Worm (Caenorhabditis elegans): ENCODE results near the gene C16D9.1.
A peak's percentile ranks its signal among the peaks of the same experiment; 100 is the strongest.

C16D9.1 gene

ce11 chrV:8259016-8259415 lies at the start of gene C16D9.1:
Gene C16D9.1 (plus strand): TSS chrV:8259316.
- TF ChIP-seq ceh-91 (GFP tag; IDR thresholded peaks at IDR 0.05) (no peak), nfya-1 (tag; optimal IDR thresholded peaks at IDR 0.05; ENCODE audit: borderline replicate concordance, insufficient read depth) (no peak), ztf-28 (GFP tag; IDR thresholded peaks at IDR 0.05) (no peak)

- TF ChIP-seq F55B11.4 (tag; optimal IDR thresholded peaks at IDR 0.05; ENCODE audit: borderline replicate concordance, insufficient read depth) (no peak), Y53F4B.3 (GFP tag; IDR thresholded peaks at IDR 0.05) (no peak), lsl-1 (GFP tag; optimal IDR thresholded peaks at IDR 0.05) (no peak)
Measured at ce11 chrV:8210527-8210926, 48.6 kb upstream of the C16D9.1 start.

- TF ChIP-seq ztf-25 (GFP tag; IDR thresholded peaks at IDR 0.05) (no peak), nfyb-1 (GFP tag; IDR thresholded peaks at IDR 0.05) (no peak), F10E7.11 (tag; optimal IDR thresholded peaks at IDR 0.05) (no peak), egrh-3 (GFP tag; IDR thresholded peaks at IDR 0.05) (no peak), T07F8.4 (tag; optimal IDR thresholded peaks at IDR 0.05) (no peak), lin-26 (GFP tag; IDR thresholded peaks at IDR 0.05) (no peak), ccch-3 (GFP tag; optimal IDR thresholded peaks at IDR 0.05) (no peak), F57A8.1 (GFP tag; optimal IDR thresholded peaks at IDR 0.05) (no peak), lin-35 (GFP tag; optimal IDR thresholded peaks at IDR 0.05) (no peak), sea-2 (GFP tag; IDR thresholded peaks at IDR 0.05) (no peak), gei-17 (GFP tag; optimal IDR thresholded peaks at IDR 0.05) (no peak), snpc-3.4 (tag; optimal IDR thresholded peaks at IDR 0.05) (no peak), unc-62 (GFP tag; optimal IDR thresholded peaks at IDR 0.05) (no peak), unc-130 (GFP tag; optimal IDR thresholded peaks at IDR 0.05) (no peak), die-1 (tag; optimal IDR thresholded peaks at IDR 0.05) (no peak), ekl-4 (GFP tag; IDR thresholded peaks at IDR 0.05) (no peak), aptf-2 (GFP tag; conservative IDR thresholded peaks at IDR 0.05) (no peak)
Measured at ce11 chrV:8211993-8212392, 47.1 kb upstream of the C16D9.1 start.

- TF ChIP-seq B0019.2 (GFP tag; conservative IDR thresholded peaks at IDR 0.05) (no peak), nhr-80 (tag; optimal IDR thresholded peaks at IDR 0.05) (peak; percentile 67), attf-3 (GFP tag; conservative IDR thresholded peaks at IDR 0.05) (no peak)
Measured at ce11 chrV:8212816-8213215, 46.3 kb upstream of the C16D9.1 start.

- TF ChIP-seq chd-7 (tag; optimal IDR thresholded peaks at IDR 0.05): no peak
Measured at ce11 chrV:8213868-8214267, 45.2 kb upstream of the C16D9.1 start, which contains the start of gene K07C11.7. Gene K07C11.7 (minus strand): TSS chrV:8213968.

ce11 chrV:8215158-8215557 lies 44.0 kb upstream of the C16D9.1 start:
- no peak for TF ChIP-seq cebp-1 (GFP tag; IDR thresholded peaks at IDR 0.05)
- TF ChIP-seq cebp-1 (tag; optimal IDR thresholded peaks at IDR 0.05): peak; percentile 1
- TF ChIP-seq F37B4.10 (GFP tag; IDR thresholded peaks at IDR 0.05): no peak

ce11 chrV:8217118-8217517 lies 42.0 kb upstream of the C16D9.1 start:
- no peak for TF ChIP-seq snpc-4 (GFP tag; optimal IDR thresholded peaks at IDR 0.05)
- peak in 1 of 4 experiments; percentile 11 for TF ChIP-seq snpc-4 (tag; optimal IDR thresholded peaks at IDR 0.05)
- TF ChIP-seq attf-5 (GFP tag; optimal IDR thresholded peaks at IDR 0.05): no peak
